Fruit fly (Drosophila melanogaster): ENCODE results near the gene GV1.

Gene GV1

DNA sequence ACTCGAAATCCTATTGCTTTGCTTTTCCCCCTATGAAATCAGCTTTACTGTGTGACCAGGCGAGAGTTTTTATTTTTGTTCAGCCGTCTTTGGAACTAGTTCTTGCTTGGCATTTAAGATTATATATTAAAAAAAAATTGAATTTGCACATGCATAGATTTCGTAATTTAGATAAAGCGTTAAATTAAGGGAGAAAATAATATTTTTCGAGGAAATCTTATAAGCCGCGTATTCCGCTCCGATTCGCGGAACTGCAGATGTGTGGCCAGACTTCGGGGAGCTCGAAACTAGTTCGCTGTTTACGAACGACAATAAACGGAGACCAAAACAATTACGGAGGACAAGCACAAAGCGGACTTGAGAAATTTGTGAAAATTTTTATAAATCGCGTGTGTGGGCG is 7.6 kb upstream of the GV1 start, which contains the start of the genes JTBR and CG42676:
JTBR (minus strand) TSS at position 55 of the 400 bp plus-strand sequence.
CG42676 (plus strand) TSS at position 306 of the 400 bp plus-strand sequence.
- TF ChIP-seq ttk (optimal IDR thresholded peaks at IDR 0.05), result no peak
- peak; percentile 58 for TF ChIP-seq psq (optimal IDR thresholded peaks at IDR 0.05)

DNA sequence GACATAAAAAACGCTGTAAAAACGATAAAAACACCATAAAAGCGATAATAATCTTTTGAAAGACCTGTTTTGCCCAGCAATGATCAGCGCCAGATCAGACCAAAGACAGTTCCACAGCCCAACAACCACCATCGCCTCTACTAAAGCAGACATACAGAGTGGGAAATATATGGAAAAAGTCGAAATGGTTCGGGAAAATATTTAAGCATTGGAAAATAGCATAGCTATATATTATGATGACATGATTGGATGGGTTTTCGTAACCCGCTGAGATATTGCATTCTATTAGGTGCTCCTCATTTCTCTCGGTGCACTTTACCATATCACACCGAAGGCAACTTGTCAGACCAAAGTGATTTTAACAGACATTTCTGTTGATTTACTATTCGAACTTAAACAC is 1.8 kb upstream of the GV1 start:
- TF ChIP-seq ttk (optimal IDR thresholded peaks at IDR 0.05) (no peak), psq (optimal IDR thresholded peaks at IDR 0.05) (no peak), Sin3A (optimal IDR thresholded peaks at IDR 0.05) (no peak), h (optimal IDR thresholded peaks at IDR 0.05) (no peak), insv (optimal IDR thresholded peaks at IDR 0.05) (no peak), Myc (optimal IDR thresholded peaks at IDR 0.05) (no peak)

DNA sequence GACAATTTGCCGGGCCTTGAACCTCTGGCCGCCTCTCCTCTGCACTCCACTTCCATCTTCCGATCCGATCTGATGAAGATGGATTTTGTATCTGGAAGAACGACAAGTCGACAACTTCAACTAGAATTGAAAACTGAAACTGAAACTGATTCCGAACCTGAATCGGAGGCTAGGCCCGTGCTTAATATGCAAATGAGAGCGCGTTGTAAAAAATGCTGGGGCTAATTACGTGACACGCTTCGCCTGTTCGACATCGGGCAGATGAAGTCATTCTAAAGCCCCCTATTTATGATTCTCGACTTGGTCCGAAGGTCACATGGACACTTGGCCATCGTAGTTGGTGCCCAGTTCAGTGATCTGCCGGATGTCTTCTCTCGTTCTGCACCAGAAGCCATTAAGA is 6.2 kb downstream of the GV1 start:
- TF ChIP-seq insv (optimal IDR thresholded peaks at IDR 0.05) (no peak), Sin3A (optimal IDR thresholded peaks at IDR 0.05) (no peak), psq (optimal IDR thresholded peaks at IDR 0.05) (no peak), ttk (optimal IDR thresholded peaks at IDR 0.05) (no peak), Myc (optimal IDR thresholded peaks at IDR 0.05) (no peak), h (optimal IDR thresholded peaks at IDR 0.05) (no peak)

DNA sequence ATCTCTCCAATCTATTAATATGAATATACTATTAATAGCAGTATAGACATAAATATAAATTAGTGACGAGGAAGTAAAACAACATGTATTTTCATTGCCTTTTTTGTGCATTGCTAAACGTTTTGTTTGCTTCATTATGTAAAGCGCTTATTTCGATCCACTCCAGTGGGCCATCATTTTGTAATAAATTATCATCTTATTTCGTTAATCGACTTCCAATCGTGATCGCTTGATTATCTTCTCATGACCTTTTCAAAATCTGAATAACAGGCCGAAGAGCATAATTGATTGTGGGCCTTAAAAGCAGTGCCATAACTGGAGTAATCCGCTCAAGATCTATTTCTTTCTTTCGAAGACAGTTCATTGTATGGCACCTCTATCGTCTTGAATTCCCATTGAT is 7.0 kb downstream of the GV1 start:
- TF ChIP-seq insv (optimal IDR thresholded peaks at IDR 0.05) (no peak), Sin3A (optimal IDR thresholded peaks at IDR 0.05) (no peak), h (optimal IDR thresholded peaks at IDR 0.05) (no peak), ttk (optimal IDR thresholded peaks at IDR 0.05) (no peak), psq (optimal IDR thresholded peaks at IDR 0.05) (no peak), Myc (optimal IDR thresholded peaks at IDR 0.05) (no peak)

DNA sequence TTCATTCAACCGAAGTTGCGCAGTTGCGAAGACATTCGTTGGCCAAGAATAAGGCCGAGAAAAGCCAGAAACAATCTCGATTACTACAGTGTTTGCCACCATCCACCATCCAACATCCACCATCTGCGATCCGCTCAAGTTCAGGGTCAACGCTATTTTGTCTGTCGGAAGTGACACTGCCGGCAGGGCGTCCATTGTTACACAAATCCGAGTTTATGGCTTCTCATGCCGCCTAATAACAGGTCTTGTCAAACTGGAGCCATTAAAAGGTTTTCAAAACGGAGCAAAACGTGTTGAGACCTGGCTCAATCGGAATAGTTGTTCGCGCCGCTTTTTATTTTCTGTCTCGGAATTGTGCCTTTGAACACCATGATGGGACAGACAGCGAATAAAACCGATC is 8.4 kb downstream of the GV1 start:
- TF ChIP-seq psq (optimal IDR thresholded peaks at IDR 0.05), result no peak
- no peak for TF ChIP-seq insv (optimal IDR thresholded peaks at IDR 0.05)
- TF ChIP-seq Sin3A (optimal IDR thresholded peaks at IDR 0.05), result no peak
- no peak for TF ChIP-seq Myc (optimal IDR thresholded peaks at IDR 0.05)
- no peak for TF ChIP-seq ttk (optimal IDR thresholded peaks at IDR 0.05)
- TF ChIP-seq h (optimal IDR thresholded peaks at IDR 0.05), result no peak

DNA sequence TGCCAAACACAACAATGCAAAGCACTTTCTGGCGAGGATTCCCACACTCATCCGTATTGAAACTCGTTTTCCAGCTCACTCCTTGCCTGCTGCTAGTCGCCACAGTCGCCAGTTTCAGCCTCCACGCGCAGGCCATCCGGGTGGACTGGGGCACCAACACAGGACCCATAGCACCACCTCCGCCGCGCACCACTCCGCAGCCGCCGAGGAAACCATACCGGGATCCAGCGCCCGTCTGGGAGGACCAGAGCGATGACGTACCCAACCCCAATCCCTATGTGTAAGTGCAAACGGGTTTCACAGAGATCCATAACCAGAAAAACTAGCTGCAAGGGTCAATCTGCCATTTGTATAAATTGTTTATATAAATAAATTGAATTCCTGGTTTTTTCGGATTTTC is 10.8 kb downstream of the GV1 start:
- TF ChIP-seq Sin3A (optimal IDR thresholded peaks at IDR 0.05) (no peak), insv (optimal IDR thresholded peaks at IDR 0.05) (no peak), psq (optimal IDR thresholded peaks at IDR 0.05) (no peak), h (optimal IDR thresholded peaks at IDR 0.05) (no peak), ttk (optimal IDR thresholded peaks at IDR 0.05) (no peak), Myc (optimal IDR thresholded peaks at IDR 0.05) (no peak)

DNA sequence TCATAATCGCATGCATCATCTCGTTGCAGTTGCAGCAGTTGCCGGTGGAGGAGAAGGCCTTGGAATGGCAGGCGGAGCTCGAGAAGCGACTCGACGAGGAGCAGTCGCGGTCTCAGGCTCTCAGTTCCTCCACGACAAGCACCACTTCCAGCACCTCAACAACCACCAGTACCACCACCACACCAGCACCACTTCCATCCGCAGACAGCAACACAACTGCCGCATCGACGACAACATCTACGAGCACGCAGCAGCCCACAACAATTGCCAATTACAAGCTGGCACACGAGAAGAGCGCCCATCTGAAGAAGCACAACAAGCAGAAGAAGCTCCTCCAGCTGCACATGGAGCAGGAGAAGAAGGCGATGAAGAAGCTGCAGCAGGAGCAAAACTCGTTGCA is 12.0 kb downstream of the GV1 start:
- TF ChIP-seq insv (optimal IDR thresholded peaks at IDR 0.05) (no peak), ttk (optimal IDR thresholded peaks at IDR 0.05) (no peak), h (optimal IDR thresholded peaks at IDR 0.05) (no peak), Myc (optimal IDR thresholded peaks at IDR 0.05) (no peak), psq (optimal IDR thresholded peaks at IDR 0.05) (no peak), Sin3A (optimal IDR thresholded peaks at IDR 0.05) (no peak)

DNA sequence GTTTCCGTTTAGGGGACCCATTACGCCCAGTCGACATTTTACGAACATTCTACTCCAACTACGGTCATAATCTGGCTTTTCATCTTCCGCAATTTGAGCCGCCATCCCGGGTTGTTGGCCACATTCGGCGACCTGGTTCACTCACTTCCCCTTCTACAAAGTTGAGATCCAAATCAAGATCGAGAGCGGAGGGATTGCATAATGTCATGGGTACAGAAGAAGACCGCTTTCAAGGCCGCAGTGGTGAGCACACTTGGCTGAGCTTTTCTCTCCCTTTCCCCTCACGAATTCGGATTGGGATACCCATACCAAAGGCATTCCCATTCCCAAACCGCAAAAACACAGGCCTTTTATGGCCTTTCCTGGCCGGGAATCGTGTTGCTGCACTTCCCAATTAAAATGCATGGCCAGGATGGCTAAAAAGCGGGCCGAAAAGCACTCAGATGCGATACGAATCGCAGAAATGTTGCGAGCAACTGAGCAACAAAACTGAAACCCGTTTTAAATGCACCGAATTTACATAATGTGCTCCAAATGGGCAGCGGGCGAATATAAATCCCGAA is 17.5 kb downstream of the GV1 start:
- TF ChIP-seq h (optimal IDR thresholded peaks at IDR 0.05), result no peak

DNA sequence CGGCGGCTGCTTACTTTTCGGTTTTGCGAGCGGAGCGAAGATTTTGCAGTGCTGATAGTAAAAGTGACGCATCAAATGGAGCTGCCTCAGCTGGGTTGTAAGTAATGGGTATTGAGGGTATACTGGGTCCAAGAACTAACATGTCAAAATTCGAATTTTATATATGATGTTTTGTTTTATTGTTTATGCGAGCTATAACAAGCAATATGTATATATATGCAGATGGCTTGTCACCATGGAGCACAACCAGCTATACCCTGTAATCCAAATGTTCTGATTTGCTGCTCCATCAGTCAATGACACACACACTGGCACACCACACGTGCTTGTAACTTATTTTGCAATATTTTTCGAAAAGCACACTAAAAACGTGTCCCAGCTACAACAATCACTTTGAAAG is 19.2 kb downstream of the GV1 start:
- no peak for TF ChIP-seq insv (optimal IDR thresholded peaks at IDR 0.05)
- no peak for TF ChIP-seq h (optimal IDR thresholded peaks at IDR 0.05)
- TF ChIP-seq Sin3A (optimal IDR thresholded peaks at IDR 0.05), result no peak
- no peak for TF ChIP-seq ttk (optimal IDR thresholded peaks at IDR 0.05)
- no peak for TF ChIP-seq psq (optimal IDR thresholded peaks at IDR 0.05)
- no peak for TF ChIP-seq Myc (optimal IDR thresholded peaks at IDR 0.05)

DNA sequence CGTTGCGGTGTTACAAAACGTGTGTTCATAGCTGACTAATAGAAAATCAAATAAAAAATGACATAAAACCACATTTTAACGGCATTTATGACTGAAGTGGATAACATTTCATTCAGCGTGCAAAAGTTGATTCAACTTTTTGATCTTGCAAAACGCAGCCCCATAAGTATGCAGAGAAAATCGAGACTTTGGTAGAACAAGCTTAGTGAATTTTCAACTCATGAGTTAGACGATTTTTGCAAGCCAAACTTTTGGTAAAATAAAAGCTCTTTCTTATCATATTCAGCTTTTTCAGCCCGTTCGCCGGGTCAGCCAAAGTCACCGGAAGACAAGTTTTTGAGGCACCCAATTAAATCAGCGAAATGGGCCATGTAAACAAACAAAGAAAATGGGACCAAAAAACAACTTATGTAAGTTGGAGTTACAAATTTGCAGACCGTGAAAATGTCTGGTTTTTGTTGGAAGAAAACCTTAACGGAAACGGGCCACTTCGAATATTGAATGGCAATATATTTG is 21.4 kb downstream of the GV1 start, which contains the start of gene Cpr62Ba:
Cpr62Ba (minus strand) TSS at position 31 of the 516 bp plus-strand sequence.
- no peak for TF ChIP-seq ttk (optimal IDR thresholded peaks at IDR 0.05)

DNA sequence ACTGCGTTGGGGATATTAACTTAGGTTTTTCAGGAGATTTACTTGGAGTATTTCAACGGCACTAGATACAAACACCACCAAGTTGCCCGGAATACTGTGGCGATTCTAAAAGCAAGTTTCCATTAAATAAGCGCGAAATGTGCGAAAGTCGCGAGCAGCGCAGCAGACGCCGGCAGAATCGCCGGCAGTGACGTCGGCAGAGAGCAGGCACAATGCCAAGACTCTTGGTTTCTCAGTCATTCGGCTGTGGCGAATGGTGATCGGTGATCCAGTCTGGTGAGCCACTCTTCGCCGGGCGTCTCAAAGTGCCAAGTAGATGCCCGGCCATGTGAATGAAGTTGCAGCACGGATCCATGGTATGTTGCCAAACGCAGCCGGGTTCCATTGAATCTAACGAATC is 24.7 kb downstream of the GV1 start, which contains the start of gene Cpr62Bb:
Cpr62Bb (minus strand) TSS at position 101 of the 400 bp plus-strand sequence.
- TF ChIP-seq insv (optimal IDR thresholded peaks at IDR 0.05) (no peak), psq (optimal IDR thresholded peaks at IDR 0.05) (no peak), ttk (optimal IDR thresholded peaks at IDR 0.05) (no peak)

DNA sequence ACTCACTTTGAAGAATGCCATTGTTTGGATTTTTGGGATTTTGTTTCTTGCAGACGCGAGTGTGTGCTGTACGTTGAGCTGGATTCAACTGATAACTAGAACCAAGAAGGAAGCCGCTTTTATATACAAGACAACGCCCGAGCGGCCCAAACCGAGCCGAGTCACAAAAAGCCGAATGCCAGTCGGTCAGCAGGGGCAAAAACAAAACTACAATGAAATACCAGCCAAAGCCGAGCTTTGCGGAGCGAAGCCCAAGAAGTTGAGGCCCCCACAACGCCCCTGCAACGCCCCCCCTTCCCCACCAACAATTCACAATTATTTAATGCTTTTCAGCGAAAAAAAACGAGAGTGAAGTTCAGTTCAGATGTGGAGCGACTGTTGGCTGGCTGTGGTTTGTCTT is 31.6 kb downstream of the GV1 start, which contains the start of gene Cpr62Bc:
Cpr62Bc (minus strand) TSS at position 101 of the 400 bp plus-strand sequence.
- TF ChIP-seq ttk (optimal IDR thresholded peaks at IDR 0.05) (no peak), psq (optimal IDR thresholded peaks at IDR 0.05) (no peak), h (optimal IDR thresholded peaks at IDR 0.05) (no peak), Myc (optimal IDR thresholded peaks at IDR 0.05) (no peak), Sin3A (optimal IDR thresholded peaks at IDR 0.05) (no peak), insv (optimal IDR thresholded peaks at IDR 0.05) (no peak)

DNA sequence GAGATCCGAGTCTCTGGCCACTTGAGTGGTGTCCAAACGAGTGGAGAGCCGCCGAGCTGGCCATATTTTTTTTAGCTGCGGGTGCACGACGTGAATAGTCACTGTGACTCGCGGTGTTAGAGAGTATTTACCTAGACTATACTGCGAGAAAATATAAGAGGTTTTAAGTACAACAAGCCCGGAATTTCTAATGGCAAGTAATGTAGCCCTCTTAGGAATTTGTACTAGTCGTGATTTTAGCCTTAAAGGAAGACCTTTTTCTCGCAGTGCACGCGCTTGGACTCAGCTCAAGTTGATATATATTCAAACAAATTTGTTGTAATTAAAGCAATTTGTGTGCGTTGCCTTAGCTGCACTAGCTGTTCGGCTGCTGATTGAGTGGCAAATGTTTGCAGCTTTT is 34.2 kb downstream of the GV1 start:
- TF ChIP-seq Myc (optimal IDR thresholded peaks at IDR 0.05) (no peak), psq (optimal IDR thresholded peaks at IDR 0.05) (no peak), ttk (optimal IDR thresholded peaks at IDR 0.05) (no peak), insv (optimal IDR thresholded peaks at IDR 0.05) (no peak), Sin3A (optimal IDR thresholded peaks at IDR 0.05) (no peak), h (optimal IDR thresholded peaks at IDR 0.05) (no peak)

All from Kc167 (cell line).